Worm (Caenorhabditis elegans) whole organism, young adult: Measurements from ENCODE around the gene srz-83.

Experiments
- C06A6.2 ChIP-seq: fragments of 200-800 bp; sonication (Bioruptor generic); conservative IDR thresholded peaks from 2 replicates; pipeline ENCODE4 v1.3.6; 2022; ENCODE audit warnings: missing genetic modification characterization, missing compliant biosample characterization
- F22D6.2 ChIP-seq: sonication (generic microtip); optimal IDR thresholded peaks from 2 replicates; lab custom pipeline; 2016; ENCODE audit warnings: mild to moderate bottlenecking, missing genetic modification characterization, missing compliant biosample characterization
- F55B11.4 ChIP-seq: sonication (generic microtip); optimal IDR thresholded peaks from 2 replicates; lab custom pipeline; 2016; ENCODE audit warnings: missing compliant biosample characterization, missing genetic modification characterization, borderline replicate concordance; ENCODE audit not compliant: insufficient read depth
- K11D2.4 ChIP-seq: fragments of 200-800 bp; sonication (Bioruptor generic); IDR thresholded peaks from 2 replicates; pipeline ENCODE4 v1.3.6; 2022; ENCODE audit warnings: missing genetic modification reagents, missing genetic modification characterization, missing compliant biosample characterization
- K12H6.12 ChIP-seq: fragments of 200-800 bp; sonication (Bioruptor generic); optimal IDR thresholded peaks from 2 replicates; lab custom pipeline; 2018; ENCODE audit warnings: mild to moderate bottlenecking, missing genetic modification characterization, missing compliant biosample characterization
- T07F8.4 ChIP-seq: sonication (generic microtip); optimal IDR thresholded peaks from 2 replicates; lab custom pipeline; 2016; ENCODE audit warnings: mild to moderate bottlenecking, missing genetic modification characterization, moderate library complexity, missing compliant biosample characterization
- Y53F4B.3 ChIP-seq: fragments of 200-800 bp; sonication (Bioruptor generic); IDR thresholded peaks from 2 replicates; pipeline ENCODE4 v1.3.6; 2022; ENCODE audit warnings: missing genetic modification reagents, missing genetic modification characterization, missing compliant biosample characterization
- Y53G8AR.9 ChIP-seq: fragments of 200-800 bp; sonication (Bioruptor generic); conservative IDR thresholded peaks from 2 replicates; pipeline ENCODE4 v1.3.6; 2022; ENCODE audit warnings: missing genetic modification reagents, missing genetic modification characterization, missing compliant biosample characterization
- Y67H2A.10 ChIP-seq: fragments of 200-800 bp; sonication (Bioruptor generic); conservative IDR thresholded peaks from 2 replicates; pipeline ENCODE4 v1.3.6; 2022; ENCODE audit warnings: missing genetic modification reagents, missing genetic modification characterization, missing compliant biosample characterization
- Y79H2A.3 ChIP-seq: fragments of 200-800 bp; sonication (Bioruptor generic); conservative IDR thresholded peaks from 2 replicates; pipeline ENCODE4 v1.3.6; 2022; ENCODE audit warnings: missing genetic modification reagents, missing genetic modification characterization, missing compliant biosample characterization
- atf-7 ChIP-seq: sonication (generic microtip); optimal IDR thresholded peaks from 2 replicates; lab custom pipeline; 2017; ENCODE audit warnings: mild to moderate bottlenecking, missing genetic modification characterization, missing compliant biosample characterization
- athp-1 ChIP-seq: sonication (generic microtip); optimal IDR thresholded peaks from 2 replicates; lab custom pipeline; 2017; ENCODE audit warnings: mild to moderate bottlenecking, missing genetic modification characterization, missing compliant biosample characterization
- attf-5 ChIP-seq: fragments of 200-800 bp; sonication (Bioruptor generic); optimal IDR thresholded peaks from 2 replicates; lab custom pipeline; 2018; ENCODE audit warnings: mild to moderate bottlenecking, missing genetic modification characterization, missing compliant biosample characterization
- bed-1 ChIP-seq: fragments of 200-800 bp; sonication (Bioruptor generic); IDR thresholded peaks from 2 replicates; pipeline ENCODE4 v1.3.6; 2022; ENCODE audit warnings: missing genetic modification reagents, missing genetic modification characterization, missing compliant biosample characterization
- ccch-3 ChIP-seq: fragments of 200-800 bp; sonication (Bioruptor generic); optimal IDR thresholded peaks from 2 replicates; lab custom pipeline; 2018; ENCODE audit warnings: mild to moderate bottlenecking, missing genetic modification characterization, missing compliant biosample characterization
- cebp-1 ChIP-seq, 2 experiments: fragments of 200-800 bp in 1 of 2; sonication (Bioruptor generic) in 1 of 2; sonication (generic microtip) in 1 of 2; IDR thresholded peaks in 1 of 2; optimal IDR thresholded peaks in 1 of 2; 2 replicates each; pipeline versions ENCODE4 v1.3.6 to Lab custom; 2017 to 2022; ENCODE audit warnings: missing compliant biosample characterization in 2 of 2, missing genetic modification characterization in 2 of 2, mild to moderate bottlenecking in 1 of 2, missing genetic modification reagents in 1 of 2, moderate library complexity in 1 of 2
- ceh-100 ChIP-seq: fragments of 200-800 bp; sonication (Bioruptor generic); IDR thresholded peaks from 2 replicates; pipeline ENCODE4 v1.3.6; 2022; ENCODE audit warnings: missing genetic modification reagents, missing genetic modification characterization, missing compliant biosample characterization
- ceh-58 ChIP-seq: fragments of 200-800 bp; sonication (Bioruptor generic); IDR thresholded peaks from 2 replicates; pipeline ENCODE4 v1.3.6; 2022; ENCODE audit warnings: missing genetic modification characterization, missing compliant biosample characterization
- ceh-91 ChIP-seq: fragments of 200-800 bp; sonication (Bioruptor generic); IDR thresholded peaks from 2 replicates; pipeline ENCODE4 v1.3.6; 2022; ENCODE audit warnings: missing genetic modification reagents, missing genetic modification characterization, missing compliant biosample characterization
- die-1 ChIP-seq: sonication (generic microtip); optimal IDR thresholded peaks from 2 replicates; lab custom pipeline; 2016; ENCODE audit warnings: missing genotype, mild to moderate bottlenecking, missing genetic modification characterization, missing compliant biosample characterization
- dpff-1 ChIP-seq: sonication (generic microtip); optimal IDR thresholded peaks from 2 replicates; lab custom pipeline; 2017; ENCODE audit warnings: mild to moderate bottlenecking, missing genetic modification characterization, missing compliant biosample characterization
- egrh-3 ChIP-seq: fragments of 200-800 bp; sonication (Bioruptor generic); IDR thresholded peaks from 2 replicates; pipeline ENCODE4 v1.3.6; 2022; ENCODE audit warnings: missing genetic modification reagents, missing genetic modification characterization, missing compliant biosample characterization
- gei-17 ChIP-seq: fragments of 200-800 bp; sonication (Bioruptor generic); optimal IDR thresholded peaks from 2 replicates; lab custom pipeline; 2018; ENCODE audit warnings: mild to moderate bottlenecking, missing genetic modification characterization, missing compliant biosample characterization
- him-1 ChIP-seq: sonication (generic microtip); optimal IDR thresholded peaks from 2 replicates; lab custom pipeline; 2016; ENCODE audit warnings: missing genotype, missing genetic modification reagents, missing genetic modification characterization, missing compliant biosample characterization
- hmg-1.2 ChIP-seq: fragments of 200-800 bp; sonication (Bioruptor generic); IDR thresholded peaks from 2 replicates; pipeline ENCODE4 v1.3.6; 2022; ENCODE audit warnings: missing genetic modification reagents, missing genetic modification characterization, missing compliant biosample characterization
- hmg-20 ChIP-seq: fragments of 200-800 bp; sonication (Bioruptor generic); IDR thresholded peaks from 2 replicates; pipeline ENCODE4 v1.3.6; 2022; ENCODE audit warnings: missing genetic modification reagents, missing genetic modification characterization, missing compliant biosample characterization
- hrde-1 ChIP-seq: sonication (generic microtip); optimal IDR thresholded peaks from 2 replicates; lab custom pipeline; 2016; ENCODE audit warnings: missing genetic modification characterization, mild to moderate bottlenecking, missing compliant biosample characterization, moderate library complexity, missing genotype, missing genetic modification reagents, borderline replicate concordance
- let-526 ChIP-seq: fragments of 200-800 bp; sonication (Bioruptor generic); IDR thresholded peaks from 2 replicates; pipeline ENCODE4 v1.3.6; 2022; ENCODE audit warnings: missing genetic modification reagents, missing genetic modification characterization, missing compliant biosample characterization
- let-607 ChIP-seq, 2 experiments: fragments of 200-800 bp in 1 of 2; sonication (Bioruptor generic) in 1 of 2; sonication (generic microtip) in 1 of 2; optimal IDR thresholded peaks; 2 replicates each; lab custom pipeline; 2016 to 2018; ENCODE audit warnings: mild to moderate bottlenecking in 2 of 2, missing compliant biosample characterization in 2 of 2, missing genetic modification characterization in 2 of 2, moderate library complexity in 2 of 2, missing genotype in 1 of 2
- lin-40 ChIP-seq: sonication (generic microtip); optimal IDR thresholded peaks from 2 replicates; lab custom pipeline; 2016; ENCODE audit warnings: missing genetic modification characterization, mild to moderate bottlenecking, missing compliant biosample characterization, missing genotype, missing genetic modification reagents
- lin-54 ChIP-seq: fragments of 200-800 bp; sonication (Bioruptor generic); optimal IDR thresholded peaks from 2 replicates; lab custom pipeline; 2018; ENCODE audit warnings: mild to moderate bottlenecking, missing genetic modification characterization, missing compliant biosample characterization
- lsy-27 ChIP-seq: sonication (generic microtip); optimal IDR thresholded peaks from 2 replicates; lab custom pipeline; 2017; ENCODE audit warnings: missing genetic modification characterization, mild to moderate bottlenecking, missing compliant biosample characterization, antibody characterized with exemption, missing genotype, borderline replicate concordance; ENCODE audit not compliant: insufficient read depth
- mel-28 ChIP-seq: sonication (generic microtip); optimal IDR thresholded peaks from 2 replicates; lab custom pipeline; 2016; ENCODE audit warnings: borderline replicate concordance, mild to moderate bottlenecking, missing genetic modification characterization, missing compliant biosample characterization
- nfya-2 ChIP-seq: fragments of 200-800 bp; sonication (Bioruptor generic); IDR thresholded peaks from 2 replicates; pipeline ENCODE4 v1.3.6; 2022; ENCODE audit warnings: missing genetic modification reagents, missing genetic modification characterization, missing compliant biosample characterization
- nhr-179 ChIP-seq: sonication (generic microtip); optimal IDR thresholded peaks from 2 replicates; lab custom pipeline; 2016; ENCODE audit warnings: mild to moderate bottlenecking, missing genetic modification characterization, missing compliant biosample characterization
- nhr-80 ChIP-seq: sonication (generic microtip); optimal IDR thresholded peaks from 2 replicates; lab custom pipeline; 2016; ENCODE audit warnings: missing genetic modification characterization, missing compliant biosample characterization
- nhr-90 ChIP-seq: sonication (generic microtip); optimal IDR thresholded peaks from 2 replicates; lab custom pipeline; 2016; ENCODE audit warnings: missing genotype, mild to moderate bottlenecking, missing genetic modification characterization, missing compliant biosample characterization
- pha-4 ChIP-seq: fragments of 150-350 bp; sonication (generic microtip); optimal IDR thresholded peaks from 2 replicates; lab custom pipeline; 2014; ENCODE audit warnings: missing biosample characterization, missing genetic modification reagents, missing genetic modification characterization
- rcor-1 ChIP-seq: fragments of 200-800 bp; sonication (Bioruptor generic); IDR thresholded peaks from 2 replicates; pipeline ENCODE4 v1.3.6; 2022; ENCODE audit warnings: missing genetic modification reagents, missing genetic modification characterization, missing compliant biosample characterization
- rpc-1 ChIP-seq, 2 experiments: fragments of 150-350 bp in 1 of 2; sonication (generic microtip) in 1 of 2; optimal IDR thresholded peaks; 2 replicates each; lab custom pipeline; 2014 to 2018; ENCODE audit warnings: missing biosample characterization in 1 of 2, missing genetic modification characterization in 1 of 2, missing genetic modification reagents in 1 of 2, missing genotype in 1 of 2
- sdz-38 ChIP-seq: sonication (generic microtip); optimal IDR thresholded peaks from 2 replicates; lab custom pipeline; 2016; ENCODE audit warnings: missing genotype, missing genetic modification characterization, missing compliant biosample characterization
- snpc-1.1 ChIP-seq: sonication (generic microtip); optimal IDR thresholded peaks from 2 replicates; lab custom pipeline; 2017; ENCODE audit warnings: missing genetic modification characterization, mild to moderate bottlenecking, missing compliant biosample characterization, antibody characterized with exemption, moderate library complexity, missing genotype, missing genetic modification reagents; ENCODE audit not compliant: insufficient read depth
- snpc-1.3 ChIP-seq: sonication (generic microtip); optimal IDR thresholded peaks from 2 replicates; lab custom pipeline; 2017; ENCODE audit warnings: missing genetic modification characterization, mild to moderate bottlenecking, missing compliant biosample characterization, antibody characterized with exemption, moderate library complexity, missing genotype, missing genetic modification reagents; ENCODE audit not compliant: insufficient read depth
- tbp1 ChIP-seq: fragments of 200-800 bp; sonication (Bioruptor generic); optimal IDR thresholded peaks from 2 replicates; lab custom pipeline; 2018; ENCODE audit warnings: mild to moderate bottlenecking, missing genetic modification characterization, missing compliant biosample characterization
- ztf-18 ChIP-seq: sonication (generic microtip); optimal IDR thresholded peaks from 2 replicates; lab custom pipeline; 2016; ENCODE audit warnings: missing genotype, mild to moderate bottlenecking, missing genetic modification characterization, missing compliant biosample characterization
- ztf-26 ChIP-seq: sonication (generic microtip); optimal IDR thresholded peaks from 2 replicates; lab custom pipeline; 2017; ENCODE audit warnings: missing genetic modification characterization, missing compliant biosample characterization

Gene srz-83

DNA sequence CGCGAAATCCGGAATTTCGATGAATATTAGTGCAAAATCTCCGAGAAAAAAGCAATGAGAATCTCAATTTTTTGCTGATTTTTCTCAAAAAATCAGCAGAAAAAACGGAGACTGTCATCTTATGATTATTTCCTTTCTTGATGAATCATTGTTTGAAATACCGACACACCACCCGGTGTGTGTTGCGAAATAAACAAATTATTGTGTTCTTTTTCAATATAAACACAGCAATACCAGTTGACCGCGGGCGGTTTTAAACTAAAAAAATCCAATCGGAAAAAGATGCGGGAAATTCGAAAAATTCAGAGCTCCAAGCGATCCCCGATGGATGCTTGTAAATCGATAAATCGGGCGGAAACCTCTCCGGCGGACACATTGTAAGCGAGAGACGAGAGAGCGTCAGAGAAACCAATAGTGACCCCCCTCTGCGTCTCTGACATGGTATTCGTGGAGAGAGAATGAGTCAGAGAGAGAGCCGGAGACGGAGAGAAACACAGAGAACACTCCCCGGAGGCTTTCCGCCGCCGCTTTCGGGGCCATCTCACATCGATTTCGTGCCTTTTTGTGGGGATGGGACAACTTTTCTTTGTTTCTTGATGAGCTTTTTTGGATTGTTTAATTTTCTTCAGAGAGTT, 11.3 kb downstream of the srz-83 start (continued):
- TF ChIP-seq nhr-90 (tag; lab: Kevin White, UChicago) (no peak), die-1 (tag; lab: Kevin White, UChicago) (no peak), ztf-18 (tag; lab: Kevin White, UChicago) (no peak), nhr-179 (tag; lab: Kevin White, UChicago) (no peak), let-607 (tag; optimal IDR thresholded peaks at IDR 0.05; lab: Kevin White, UChicago) (no peak), ceh-100 (GFP tag; lab: Robert Waterston, UW) (no peak), rpc-1 (optimal IDR thresholded peaks at IDR 0.05; lab: Kevin White, UChicago) (no peak), rpc-1 (tag; optimal IDR thresholded peaks at IDR 0.05; lab: Kevin White, UChicago) (no peak), pha-4 (tag; lab: Kevin White, UChicago) (no peak), lin-54 (GFP tag; lab: Kevin White, UChicago) (no peak), ztf-26 (no peak), hmg-1.2 (GFP tag; lab: Robert Waterston, UW) (peak; percentile 71), lin-40 (tag; lab: Kevin White, UChicago) (peak; percentile 14), ceh-58 (no peak), ccch-3 (GFP tag; lab: Kevin White, UChicago) (no peak), K12H6.12 (peak; percentile 21), let-526 (no peak), egrh-3 (GFP tag; lab: Robert Waterston, UW) (no peak), cebp-1 (GFP tag; IDR thresholded peaks at IDR 0.05; lab: Robert Waterston, UW) (peak; percentile 86), cebp-1 (tag; optimal IDR thresholded peaks at IDR 0.05; lab: Kevin White, UChicago) (peak; percentile 96), snpc-1.3 (tag; lab: Kevin White, UChicago) (no peak), Y79H2A.3 (GFP tag; lab: Robert Waterston, UW) (no peak), attf-5 (GFP tag; lab: Kevin White, UChicago) (peak; percentile 74), gei-17 (GFP tag; lab: Kevin White, UChicago) (no peak), him-1 (no peak), dpff-1 (tag; lab: Kevin White, UChicago) (no peak), hmg-20 (GFP tag; lab: Robert Waterston, UW) (no peak), hrde-1 (tag; lab: Kevin White, UChicago) (no peak), F22D6.2 (no peak), bed-1 (GFP tag; lab: Robert Waterston, UW) (no peak), Y53G8AR.9 (GFP tag; lab: Robert Waterston, UW) (no peak), C06A6.2 (GFP tag; lab: Robert Waterston, UW) (no peak), Y53F4B.3 (GFP tag; lab: Robert Waterston, UW) (no peak), lsy-27 (tag; lab: Kevin White, UChicago) (no peak), ceh-91 (GFP tag; lab: Robert Waterston, UW) (no peak), nfya-2 (GFP tag; lab: Robert Waterston, UW) (no peak), atf-7 (no peak), tbp1 (GFP tag; lab: Kevin White, UChicago) (peak; percentile 17), F55B11.4 (tag; lab: Kevin White, UChicago) (no peak), K11D2.4 (0 out of 2 replicates have a peak, but pooled peaks have one; percentile 20), athp-1 (no peak), T07F8.4 (tag; lab: Kevin White, UChicago) (no peak), nhr-80 (peak; percentile 22), snpc-1.1 (tag; lab: Kevin White, UChicago) (no peak), rcor-1 (GFP tag; lab: Robert Waterston, UW) (no peak), mel-28 (tag; lab: Kevin White, UChicago) (no peak), sdz-38 (tag; lab: Kevin White, UChicago) (no peak), Y67H2A.10 (GFP tag; lab: Robert Waterston, UW) (no peak)
